Fruit fly (Drosophila melanogaster) Kc167 (cell line): ENCODE results near the gene Skel.

Experiments
- Myc ChIP-seq: fragments of >200 bp; optimal IDR thresholded peaks from 2 replicates; lab custom pipeline; 2017; ENCODE audit warnings: missing external identifiers
- Sin3A ChIP-seq: fragments of >200 bp; optimal IDR thresholded peaks from 2 replicates; lab custom pipeline; 2018; ENCODE audit warnings: missing external identifiers
- h ChIP-seq: fragments of >200 bp; optimal IDR thresholded peaks from 3 replicates; lab custom pipeline; 2018; ENCODE audit warnings: missing external identifiers
- insv ChIP-seq: fragments of >200 bp; optimal IDR thresholded peaks from 3 replicates; lab custom pipeline; 2018; ENCODE audit warnings: missing external identifiers
- psq ChIP-seq: fragments of >200 bp; optimal IDR thresholded peaks from 2 replicates; lab custom pipeline; 2017; ENCODE audit warnings: missing external identifiers
- ttk ChIP-seq: sonication (Bioruptor generic); optimal IDR thresholded peaks from 2 replicates; lab custom pipeline; 2017; ENCODE audit warnings: missing external identifiers

The Skel gene

dm6 chr3R:10655968-10656367 is 30.8 kb upstream of the Skel start:
- TF ChIP-seq insv (lab: Kevin White, UChicago) (no peak), Sin3A (no peak), h (lab: Kevin White, UChicago) (no peak), psq (lab: Kevin White, UChicago) (no peak), ttk (lab: Kevin White, UChicago) (no peak), Myc (lab: Kevin White, UChicago) (no peak)

DNA sequence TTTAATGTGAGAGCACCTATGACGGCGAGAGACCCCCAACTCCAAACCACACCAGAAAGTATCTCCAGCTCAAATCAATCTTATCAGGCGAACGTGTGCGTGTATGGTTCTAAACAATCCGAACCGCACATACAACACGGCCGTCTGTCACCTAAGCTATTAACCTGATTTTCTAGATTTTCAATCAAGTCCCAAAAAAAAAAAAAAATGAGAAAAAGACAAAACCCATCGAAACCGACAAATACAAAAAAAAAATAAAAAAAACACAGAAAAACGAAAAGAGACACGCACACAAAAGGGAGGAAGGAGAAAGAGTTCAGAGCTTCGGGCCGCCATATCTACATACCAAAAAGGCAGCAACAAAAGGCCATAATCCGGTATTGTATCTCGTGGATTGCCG is 30.2 kb upstream of the Skel start:
- no peak for TF ChIP-seq psq (lab: Kevin White, UChicago)
- TF ChIP-seq h (lab: Kevin White, UChicago) = no peak

DNA sequence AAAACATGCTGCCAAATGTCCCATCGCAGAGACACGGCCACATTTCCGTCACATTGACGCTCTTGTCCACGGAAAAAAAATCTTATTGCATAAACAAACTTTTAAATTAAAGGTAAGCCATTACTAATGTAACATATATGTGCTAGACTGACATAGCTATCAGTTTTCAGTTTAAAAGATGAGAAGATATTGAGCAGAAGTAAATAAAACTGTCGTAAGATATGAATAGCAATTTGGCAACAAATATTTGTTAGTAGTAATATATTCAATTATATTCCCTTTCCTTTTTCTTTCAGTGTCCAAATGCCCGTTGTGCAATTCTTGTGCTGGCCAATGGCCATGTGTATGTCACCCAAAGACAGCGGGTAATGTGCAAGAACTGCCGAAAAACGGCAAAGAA is 28.0 kb upstream of the Skel start:
- no peak for TF ChIP-seq Myc (lab: Kevin White, UChicago)
- TF ChIP-seq Sin3A = no peak
- no peak for TF ChIP-seq psq (lab: Kevin White, UChicago)
- no peak for TF ChIP-seq insv (lab: Kevin White, UChicago)
- no peak for TF ChIP-seq h (lab: Kevin White, UChicago)
- no peak for TF ChIP-seq ttk (lab: Kevin White, UChicago)

dm6 chr3R:10659563-10659962 is 27.2 kb upstream of the Skel start:
- TF ChIP-seq Sin3A (no peak), Myc (lab: Kevin White, UChicago) (no peak), ttk (lab: Kevin White, UChicago) (no peak), psq (lab: Kevin White, UChicago) (no peak), insv (lab: Kevin White, UChicago) (no peak), h (lab: Kevin White, UChicago) (no peak)

- TF ChIP-seq ttk (lab: Kevin White, UChicago) (no peak), insv (lab: Kevin White, UChicago) (no peak), Myc (lab: Kevin White, UChicago) (no peak), Sin3A (no peak), psq (lab: Kevin White, UChicago) (no peak), h (lab: Kevin White, UChicago) (no peak)
Measured at dm6 chr3R:10661098-10661497, 25.6 kb upstream of the Skel start.

DNA sequence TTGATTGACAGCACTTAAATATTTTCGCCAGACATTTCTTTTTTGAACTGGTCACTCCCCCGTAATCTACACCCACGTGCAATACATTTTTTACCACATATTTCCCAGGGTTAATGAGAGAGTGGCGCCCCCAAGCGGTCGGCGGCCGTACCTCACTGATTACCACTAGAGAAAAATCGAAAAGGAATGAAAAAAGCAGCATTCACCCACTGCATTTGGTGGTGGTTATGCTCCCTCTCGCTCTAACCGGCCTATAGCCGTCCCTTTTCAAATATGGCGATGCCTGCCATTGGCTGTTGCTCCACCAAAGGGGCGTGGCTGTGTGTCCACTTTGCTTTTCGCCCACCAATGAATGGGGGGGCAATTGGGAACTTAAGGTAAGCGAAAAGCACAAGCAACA is 21.8 kb upstream of the Skel start:
- TF ChIP-seq Sin3A = no peak
- no peak for TF ChIP-seq psq (lab: Kevin White, UChicago)
- no peak for TF ChIP-seq Myc (lab: Kevin White, UChicago)
- TF ChIP-seq h (lab: Kevin White, UChicago) = no peak
- TF ChIP-seq ttk (lab: Kevin White, UChicago) = no peak
- no peak for TF ChIP-seq insv (lab: Kevin White, UChicago)

dm6 chr3R:10667964-10668363 is 18.8 kb upstream of the Skel start:
- TF ChIP-seq Sin3A (no peak), Myc (lab: Kevin White, UChicago) (no peak), psq (lab: Kevin White, UChicago) (no peak), ttk (lab: Kevin White, UChicago) (no peak), h (lab: Kevin White, UChicago) (no peak), insv (lab: Kevin White, UChicago) (no peak)

dm6 chr3R:10669950-10670349 is 16.8 kb upstream of the Skel start:
- no peak for TF ChIP-seq h (lab: Kevin White, UChicago)

dm6 chr3R:10672680-10673079 is 14.1 kb upstream of the Skel start:
- TF ChIP-seq psq (lab: Kevin White, UChicago) (no peak), Myc (lab: Kevin White, UChicago) (no peak)

DNA sequence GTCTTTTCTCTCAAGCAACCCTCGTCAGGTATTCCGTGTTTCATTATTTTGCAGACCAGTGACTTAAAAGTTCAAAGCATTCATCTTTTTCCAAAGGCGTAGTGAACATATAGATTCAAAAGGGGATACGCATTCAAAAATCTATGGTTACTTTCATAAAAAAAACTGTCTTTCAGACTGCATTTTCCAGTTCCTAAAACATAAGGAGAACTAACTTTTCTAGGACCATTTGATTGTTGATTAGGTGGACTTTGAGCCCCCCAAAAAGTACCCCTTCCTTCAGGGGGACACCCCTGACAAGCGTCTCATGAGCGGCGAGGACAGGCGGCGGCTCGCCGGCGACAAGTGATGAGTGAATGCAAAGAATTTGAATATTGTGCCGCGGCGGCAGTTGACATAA is 13.2 kb upstream of the Skel start:
- TF ChIP-seq ttk (lab: Kevin White, UChicago) (no peak), insv (lab: Kevin White, UChicago) (no peak), h (lab: Kevin White, UChicago) (no peak), Sin3A (no peak), psq (lab: Kevin White, UChicago) (no peak), Myc (lab: Kevin White, UChicago) (no peak)

DNA sequence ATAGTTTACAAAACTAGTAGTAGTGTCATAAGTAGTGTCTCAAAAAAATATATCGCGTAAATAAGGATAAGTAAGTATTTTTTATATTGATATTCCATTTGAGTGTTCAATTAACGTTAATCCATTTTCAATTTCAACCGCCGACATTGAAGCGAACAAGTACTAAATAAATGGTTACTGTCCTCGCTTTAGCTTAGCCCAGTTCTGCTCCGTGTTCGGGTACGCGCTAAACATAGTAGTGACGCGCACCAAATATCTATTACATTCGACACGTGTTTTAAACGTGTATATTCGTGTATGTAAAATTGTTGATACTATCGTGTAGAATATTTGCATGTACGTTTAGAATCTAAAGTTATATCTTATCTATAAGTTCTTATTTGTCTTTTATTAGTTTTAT is 11.6 kb upstream of the Skel start:
- TF ChIP-seq Myc (lab: Kevin White, UChicago) = no peak
- TF ChIP-seq h (lab: Kevin White, UChicago) = no peak
- TF ChIP-seq insv (lab: Kevin White, UChicago) = no peak
- no peak for TF ChIP-seq psq (lab: Kevin White, UChicago)
- no peak for TF ChIP-seq ttk (lab: Kevin White, UChicago)
- no peak for TF ChIP-seq Sin3A

dm6 chr3R:10677245-10677902 is 9.4 kb upstream of the Skel start, which contains the start of gene CG6465:
CG6465 (minus strand) TSS chr3R:10677251.
- no peak for TF ChIP-seq ttk (lab: Kevin White, UChicago)
- TF ChIP-seq Myc (lab: Kevin White, UChicago) = no peak
- TF ChIP-seq h (lab: Kevin White, UChicago) = no peak
- TF ChIP-seq psq (lab: Kevin White, UChicago) = no peak
- TF ChIP-seq Sin3A = no peak
- no peak for TF ChIP-seq insv (lab: Kevin White, UChicago)
